Fruit fly (Drosophila melanogaster) whole organism, embryonic: ENCODE measurements around the gene Theg.
A peak's percentile ranks its signal among the peaks of the same experiment; 100 is the strongest.

Experiments
- BtbVII ChIP-seq: fragments of 200-800 bp; sonication (Bioruptor generic); optimal IDR thresholded peaks from 3 replicates; lab custom pipeline; 2017; ENCODE audit warnings: missing biosample characterization, mild to moderate bottlenecking, missing genetic modification characterization
- CG13287 ChIP-seq: fragments of 200-800 bp; sonication (Bioruptor generic); IDR thresholded peaks from 2 replicates; pipeline ENCODE4 v1.3.6; 2022; ENCODE audit warnings: missing biosample characterization, missing genetic modification characterization; ENCODE audit not compliant: partially characterized antibody
- CG13424 ChIP-seq: fragments of 200-800 bp; sonication (Bioruptor generic); optimal IDR thresholded peaks from 2 replicates; lab custom pipeline; 2019; ENCODE audit warnings: missing biosample characterization, mild to moderate bottlenecking, missing genetic modification characterization, moderate library complexity
- CG14050 ChIP-seq: fragments of 200-800 bp; sonication (Bioruptor generic); IDR thresholded peaks from 3 replicates; pipeline ENCODE4 v1.3.6; 2022; ENCODE audit warnings: missing biosample characterization, missing genetic modification characterization
- CG14667 ChIP-seq: fragments of 200-800 bp; sonication (Bioruptor generic); IDR thresholded peaks from 2 replicates; pipeline ENCODE4 v1.3.6; 2022; ENCODE audit warnings: missing biosample characterization, missing genetic modification characterization
- CG14710 ChIP-seq: fragments of 200-800 bp; sonication (Bioruptor generic); optimal IDR thresholded peaks from 3 replicates; lab custom pipeline; 2019; ENCODE audit warnings: missing biosample characterization, mild to moderate bottlenecking, missing genetic modification characterization, moderate library complexity
- CG17568 ChIP-seq: fragments of 200-800 bp; sonication (Bioruptor generic); optimal IDR thresholded peaks from 2 replicates; lab custom pipeline; 2018; ENCODE audit warnings: missing biosample characterization, mild to moderate bottlenecking, missing genetic modification characterization, moderate library complexity
- CG18619 ChIP-seq: fragments of 200-800 bp; sonication (Bioruptor generic); optimal IDR thresholded peaks from 3 replicates; lab custom pipeline; 2017; ENCODE audit warnings: missing biosample characterization, mild to moderate bottlenecking, missing genetic modification characterization
- CG30431 ChIP-seq: fragments of 200-800 bp; sonication (Bioruptor generic); optimal IDR thresholded peaks from 2 replicates; lab custom pipeline; 2017; ENCODE audit warnings: missing biosample characterization, missing genetic modification characterization
- CG31388 ChIP-seq: fragments of 200-800 bp; sonication (Bioruptor generic); optimal IDR thresholded peaks from 2 replicates; lab custom pipeline; 2016; ENCODE audit warnings: missing biosample characterization, missing genetic modification characterization
- CG34224 ChIP-seq: fragments of 200-800 bp; sonication (Bioruptor generic); IDR thresholded peaks from 3 replicates; pipeline ENCODE4 v1.3.6; 2022; ENCODE audit warnings: missing biosample characterization, missing genetic modification characterization; ENCODE audit not compliant: partially characterized antibody
- CG4282 ChIP-seq: fragments of 200-800 bp; sonication (Bioruptor generic); optimal IDR thresholded peaks from 2 replicates; lab custom pipeline; 2016; ENCODE audit warnings: missing biosample characterization, missing genetic modification characterization
- CG8281 ChIP-seq: fragments of 200-800 bp; sonication (Bioruptor generic); optimal IDR thresholded peaks from 2 replicates; lab custom pipeline; 2018; ENCODE audit warnings: missing biosample characterization, mild to moderate bottlenecking, missing genetic modification characterization, moderate library complexity
- CG8765 ChIP-seq: fragments of 200-800 bp; sonication (Bioruptor generic); IDR thresholded peaks from 2 replicates; pipeline ENCODE4 v1.3.6; 2022; ENCODE audit warnings: missing biosample characterization, missing genetic modification characterization
- CG9609 ChIP-seq: fragments of 200-800 bp; sonication (Bioruptor generic); optimal IDR thresholded peaks from 3 replicates; lab custom pipeline; 2016; ENCODE audit warnings: missing biosample characterization, missing genetic modification characterization
- CHES-1-like ChIP-seq: fragments of 200-800 bp; sonication (Bioruptor generic); optimal IDR thresholded peaks from 2 replicates; lab custom pipeline; 2016; ENCODE audit warnings: missing biosample characterization, missing genetic modification characterization
- Dek ChIP-seq: fragments of 200-800 bp; sonication (Bioruptor generic); optimal IDR thresholded peaks from 3 replicates; lab custom pipeline; 2019; ENCODE audit warnings: missing biosample characterization, mild to moderate bottlenecking, missing genetic modification characterization, moderate library complexity
- Drgx ChIP-seq: fragments of 200-800 bp; sonication (Bioruptor generic); IDR thresholded peaks from 2 replicates; pipeline ENCODE4 v1.3.6; 2022; ENCODE audit warnings: missing biosample characterization, missing genetic modification characterization
- E2f1 ChIP-seq: fragments of 200-800 bp; sonication (Bioruptor generic); IDR thresholded peaks from 2 replicates; pipeline ENCODE4 v1.3.6; 2022; ENCODE audit warnings: missing biosample characterization, missing genetic modification characterization
- Hey ChIP-seq: fragments of 200-800 bp; sonication (Bioruptor generic); optimal IDR thresholded peaks from 3 replicates; lab custom pipeline; 2018; ENCODE audit warnings: missing biosample characterization, mild to moderate bottlenecking, missing genetic modification characterization
- HmgZ ChIP-seq: fragments of 200-800 bp; sonication (Bioruptor generic); optimal IDR thresholded peaks from 2 replicates; lab custom pipeline; 2018; ENCODE audit warnings: missing biosample characterization, mild to moderate bottlenecking, missing genetic modification characterization
- MBD-R2 ChIP-seq: fragments of 200-800 bp; sonication (Bioruptor generic); IDR thresholded peaks from 2 replicates; pipeline ENCODE4 v1.3.6; 2022; ENCODE audit warnings: missing biosample characterization, missing genetic modification characterization
- MESR4 ChIP-seq: fragments of 200-800 bp; sonication (Bioruptor generic); optimal IDR thresholded peaks from 2 replicates; lab custom pipeline; 2018; ENCODE audit warnings: missing biosample characterization, mild to moderate bottlenecking, missing genetic modification characterization, moderate library complexity
- Pdp1 ChIP-seq, 2 experiments: fragments of 200-800 bp; sonication (Bioruptor generic); optimal IDR thresholded peaks; 3 replicates each; lab custom pipeline; 2016; ENCODE audit warnings: missing biosample characterization in 2 of 2, missing genetic modification characterization in 2 of 2, mild to moderate bottlenecking in 1 of 2, moderate library complexity in 1 of 2
- Taf1 ChIP-seq: fragments of 200-800 bp; sonication (Bioruptor generic); IDR thresholded peaks from 2 replicates; pipeline ENCODE4 v1.3.6; 2022; ENCODE audit warnings: missing biosample characterization, missing genetic modification characterization
- YL-1 ChIP-seq: fragments of 200-800 bp; sonication (Bioruptor generic); optimal IDR thresholded peaks from 3 replicates; lab custom pipeline; 2017; ENCODE audit warnings: missing biosample characterization, mild to moderate bottlenecking, missing genetic modification characterization
- crol ChIP-seq: fragments of 200-800 bp; sonication (Bioruptor generic); IDR thresholded peaks from 2 replicates; pipeline ENCODE4 v1.3.6; 2022; ENCODE audit warnings: missing biosample characterization, missing genetic modification characterization
- da ChIP-seq: fragments of 200-800 bp; sonication (Bioruptor generic); optimal IDR thresholded peaks from 2 replicates; lab custom pipeline; 2016; ENCODE audit warnings: missing biosample characterization, missing genetic modification characterization
- dan ChIP-seq: fragments of 200-800 bp; sonication (Bioruptor generic); IDR thresholded peaks from 2 replicates; pipeline ENCODE4 v1.3.6; 2022; ENCODE audit warnings: missing biosample characterization, missing genetic modification characterization
- dati ChIP-seq: fragments of 200-800 bp; sonication (Bioruptor generic); IDR thresholded peaks from 2 replicates; pipeline ENCODE4 v1.3.6; 2022; ENCODE audit warnings: missing biosample characterization, missing genetic modification characterization
- ems ChIP-seq: fragments of 200-800 bp; sonication (Bioruptor generic); optimal IDR thresholded peaks from 3 replicates; lab custom pipeline; 2016; ENCODE audit warnings: missing biosample characterization, missing genetic modification characterization
- ewg ChIP-seq: fragments of 200-800 bp; sonication (Bioruptor generic); optimal IDR thresholded peaks from 3 replicates; lab custom pipeline; 2017; ENCODE audit warnings: mild to moderate bottlenecking, missing biosample characterization, missing genetic modification reagents, missing genetic modification characterization
- gcm ChIP-seq: fragments of 200-800 bp; sonication (Bioruptor generic); optimal IDR thresholded peaks from 2 replicates; lab custom pipeline; 2019; ENCODE audit warnings: missing biosample characterization, mild to moderate bottlenecking, missing genetic modification characterization, moderate library complexity
- mam ChIP-seq: fragments of 200-800 bp; sonication (Bioruptor generic); optimal IDR thresholded peaks from 3 replicates; lab custom pipeline; 2016; ENCODE audit warnings: missing biosample characterization, missing genetic modification characterization
- mld ChIP-seq: fragments of 200-800 bp; sonication (Bioruptor generic); IDR thresholded peaks from 3 replicates; pipeline ENCODE4 v1.3.6; 2022; ENCODE audit warnings: missing biosample characterization, missing genetic modification characterization; ENCODE audit not compliant: partially characterized antibody
- odd ChIP-seq: fragments of 200-800 bp; sonication (Bioruptor generic); optimal IDR thresholded peaks from 2 replicates; lab custom pipeline; 2017; ENCODE audit warnings: missing biosample characterization, mild to moderate bottlenecking, missing genetic modification characterization
- onecut ChIP-seq: fragments of 200-800 bp; sonication (Bioruptor generic); IDR thresholded peaks from 2 replicates; pipeline ENCODE4 v1.3.6; 2022; ENCODE audit warnings: missing biosample characterization, missing genetic modification characterization
- peb ChIP-seq: fragments of 200-800 bp; sonication (Bioruptor generic); IDR thresholded peaks from 2 replicates; pipeline ENCODE4 v1.3.6; 2022; ENCODE audit warnings: missing biosample characterization, missing genetic modification characterization
- pfk ChIP-seq: fragments of 200-800 bp; sonication (Bioruptor generic); optimal IDR thresholded peaks from 2 replicates; lab custom pipeline; 2018; ENCODE audit warnings: missing biosample characterization, mild to moderate bottlenecking, missing genetic modification characterization, moderate library complexity
- sc ChIP-seq, 3 experiments: fragments of >200 bp in 2 of 3; fragments of 200-800 bp in 1 of 3; sonication (Bioruptor generic) in 1 of 3; optimal IDR thresholded peaks; 2 replicates in 2 of 3; 3 replicates in 1 of 3; lab custom pipeline; 2017; ENCODE audit warnings: mild to moderate bottlenecking in 1 of 3, missing biosample characterization in 1 of 3, missing genetic modification characterization in 1 of 3, missing genetic modification reagents in 1 of 3
- slbo ChIP-seq: fragments of 200-800 bp; sonication (Bioruptor generic); IDR thresholded peaks from 2 replicates; pipeline ENCODE4 v1.3.6; 2022; ENCODE audit warnings: missing biosample characterization, missing genetic modification characterization
- vnd ChIP-seq: fragments of 200-800 bp; sonication (Bioruptor generic); IDR thresholded peaks from 3 replicates; pipeline ENCODE4 v1.3.6; 2022; ENCODE audit warnings: missing biosample characterization, missing genetic modification characterization; ENCODE audit not compliant: partially characterized antibody

Theg gene

DNA sequence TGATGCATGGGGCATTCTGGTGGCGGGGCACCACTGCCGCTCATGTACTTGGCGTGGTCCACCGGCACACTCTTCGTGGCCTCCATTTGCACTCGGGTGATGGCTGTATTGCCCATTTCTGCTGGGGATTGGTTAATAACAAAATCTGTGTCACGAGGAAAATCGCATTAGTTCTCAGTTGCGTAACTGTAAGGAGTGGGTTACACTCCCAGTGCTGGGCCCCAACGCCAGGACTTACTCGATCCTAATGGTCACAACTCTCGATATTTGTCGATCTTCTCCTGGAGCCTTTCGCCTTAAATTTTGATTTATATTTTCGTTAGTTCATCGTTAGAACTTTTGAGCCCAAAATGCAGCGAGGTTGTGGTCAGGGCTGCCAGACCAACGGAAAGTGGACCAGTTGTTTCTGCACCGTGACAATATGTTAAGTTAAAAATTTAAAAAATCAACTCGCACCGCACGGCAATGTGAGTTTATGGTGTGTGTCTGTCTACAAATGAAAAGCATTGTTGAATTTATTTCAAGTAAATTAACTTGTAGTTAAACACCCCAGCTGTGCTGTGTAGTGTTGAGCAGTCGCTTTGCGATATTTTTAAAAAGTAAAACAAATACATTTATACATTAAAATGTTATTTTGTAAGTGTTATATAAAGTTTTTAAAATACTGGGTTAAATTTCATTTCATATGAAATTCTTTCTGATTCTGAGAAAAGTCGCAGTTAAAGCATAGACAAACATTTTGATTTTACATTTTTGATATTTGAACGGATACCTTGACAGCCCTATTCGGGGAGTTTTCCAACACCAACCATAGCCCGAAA, 12.6 kb downstream of the Theg start, which contains the start of the genes Cchl and ND-42 (continued):
- peak; percentile 70 for TF ChIP-seq ems (GFP tag; lab: Kevin White, UChicago)
- TF ChIP-seq CG31388 (GFP tag; lab: Kevin White, UChicago): peak; percentile 61
- peak; percentile 64 for TF ChIP-seq gcm (GFP tag; lab: Kevin White, UChicago)
- peak; percentile 80 for TF ChIP-seq HmgZ
- peak; percentile 45 for TF ChIP-seq CG9609 (GFP tag; lab: Kevin White, UChicago)
- TF ChIP-seq CG14050 (GFP tag; lab: Robert Waterston, UW): peak; percentile 30; the same call in 2 of the 3 replicates
- peak; percentile 62 for TF ChIP-seq Drgx (GFP tag; lab: Robert Waterston, UW)
- peak; percentile 80 for TF ChIP-seq CG18619 (GFP tag; lab: Kevin White, UChicago)
- peak; percentile 14 for TF ChIP-seq CG4282 (GFP tag; lab: Kevin White, UChicago)
- no peak for TF ChIP-seq CG17568 (GFP tag; lab: Kevin White, UChicago)
- TF ChIP-seq, all 482 proteins: peak for 354

dm6 chr3R:22027743-22028099, 13.2 kb downstream of the Theg start:
- TF ChIP-seq dan (no peak), Pdp1 (GFP tag; optimal IDR thresholded peaks at IDR 0.05; lab: Kevin White, UChicago) (peak in 1 of 2 experiments; percentile 97), pfk (GFP tag; lab: Kevin White, UChicago) (no peak), mld (GFP tag; lab: Robert Waterston, UW) (0 out of 3 replicates have a peak, but pooled peaks have one; percentile 37), YL-1 (GFP tag; lab: Kevin White, UChicago) (peak; percentile 26), CG14667 (GFP tag; lab: Robert Waterston, UW) (no peak), CG30431 (GFP tag; lab: Kevin White, UChicago) (no peak), vnd (no peak), CG34224 (0 out of 3 replicates have a peak, but pooled peaks have one; percentile 7), MESR4 (GFP tag; lab: Kevin White, UChicago) (peak; percentile 73), CG14710 (peak; percentile 3), CG13287 (GFP tag; lab: Robert Waterston, UW) (0 out of 2 replicates have a peak, but pooled peaks have one; percentile 2)

DNA sequence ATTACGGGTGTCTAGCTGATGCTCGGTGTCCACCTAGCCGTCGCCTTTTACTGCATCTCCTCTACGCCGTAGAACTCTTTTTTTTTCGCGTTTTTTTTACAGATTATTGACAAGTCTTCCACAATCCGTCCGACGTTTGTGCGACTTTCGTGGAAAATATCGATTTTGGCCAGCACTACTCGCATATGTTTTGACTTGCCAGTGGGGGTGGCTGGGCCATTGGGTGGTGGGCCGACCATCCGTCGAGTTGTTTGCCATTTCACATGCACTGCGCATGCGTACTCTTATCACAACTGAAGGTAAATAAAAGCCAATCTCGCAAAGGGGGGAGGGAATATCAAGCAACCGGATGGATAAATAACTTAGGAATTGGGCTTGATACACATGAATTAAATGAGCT, 17.2 kb downstream of the Theg start, which contains the start of gene CG13409:
Gene CG13409 (minus strand): TSS at position 163 of the 400 bp plus-strand sequence.
- TF ChIP-seq CG18619 (GFP tag; lab: Kevin White, UChicago) (no peak), MESR4 (GFP tag; lab: Kevin White, UChicago) (peak; percentile 10), ewg (GFP tag; lab: Kevin White, UChicago) (peak; percentile 78), MBD-R2 (GFP tag; lab: Robert Waterston, UW) (peak; percentile 21; the same call in 1 of the 2 replicates), onecut (GFP tag; lab: Robert Waterston, UW) (peak; percentile 97)

DNA sequence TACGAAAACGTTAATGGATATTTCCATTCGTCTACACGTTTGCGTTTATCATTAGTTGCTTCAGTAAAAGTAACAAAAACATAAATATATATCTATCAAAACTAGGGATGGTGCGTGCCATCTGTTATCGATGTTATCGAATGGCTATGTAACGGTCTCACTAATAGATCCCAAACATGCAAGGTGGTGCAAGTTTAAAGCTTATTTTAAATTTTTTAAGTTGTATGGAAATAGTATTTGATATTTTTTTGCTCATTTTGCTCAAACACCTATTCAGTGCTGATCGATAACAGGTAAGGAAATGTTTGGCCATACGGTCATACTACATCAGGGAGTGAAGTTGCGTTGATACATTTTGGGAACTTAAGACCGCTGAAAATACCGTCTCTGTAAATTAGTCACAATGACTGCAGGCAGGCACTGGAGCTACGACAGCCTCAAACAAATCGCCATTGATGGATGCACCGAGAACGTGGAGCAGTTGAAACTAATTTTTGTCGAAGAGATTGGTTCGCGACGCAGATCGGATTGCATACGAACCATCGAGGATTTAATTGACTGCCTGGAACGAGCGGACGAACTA, 19.8 kb downstream of the Theg start, which contains the start of the genes CG45099, CG6015, pit and Fadd:
Gene CG45099 (minus strand): TSS at position 127 of the 583 bp plus-strand sequence.
Gene CG6015 (minus strand): TSS at position 127 of the 583 bp plus-strand sequence.
Gene pit (plus strand): TSS at position 139 of the 583 bp plus-strand sequence.
Gene Fadd (plus strand): TSS at position 296 of the 583 bp plus-strand sequence.
- TF ChIP-seq mam (no peak), CG8281 (tag; lab: Kevin White, UChicago) (no peak), dati (GFP tag; lab: Robert Waterston, UW) (no peak), peb (GFP tag; lab: Robert Waterston, UW) (no peak), E2f1 (GFP tag; lab: Robert Waterston, UW) (no peak), da (GFP tag; lab: Kevin White, UChicago) (no peak), BtbVII (no peak), Taf1 (no peak), sc (optimal IDR thresholded peaks at IDR 0.05; lab: Kevin White, UChicago) (no peak), sc (GFP tag; optimal IDR thresholded peaks at IDR 0.05; lab: Kevin White, UChicago) (no peak), Dek (no peak), Hey (tag; lab: Kevin White, UChicago) (no peak), odd (GFP tag; lab: Kevin White, UChicago) (no peak), CG13424 (tag; lab: Kevin White, UChicago) (no peak), CG8765 (no peak), crol (no peak), slbo (GFP tag; lab: Robert Waterston, UW) (0 out of 2 replicates have a peak, but pooled peaks have one; percentile 4), CHES-1-like (GFP tag; lab: Kevin White, UChicago) (no peak)
